Worm (Caenorhabditis elegans) whole organism, midembryonic: ENCODE measurements around the gene AH10.4.

Experiments used
- T22C8.4 ChIP-seq: fragments of 200-800 bp; sonication (Bioruptor generic); IDR thresholded peaks from 2 replicates; pipeline ENCODE4 v1.3.6; 2022; ENCODE audit warnings: missing genetic modification characterization, missing compliant biosample characterization
- cog-1 ChIP-seq: sonication (generic microtip); optimal IDR thresholded peaks from 2 replicates; lab custom pipeline; 2016; ENCODE audit warnings: missing genetic modification characterization, missing compliant biosample characterization
- flt-1 ChIP-seq: fragments of 200-800 bp; sonication (Bioruptor generic); IDR thresholded peaks from 2 replicates; pipeline ENCODE4 v1.3.6; 2022; ENCODE audit warnings: missing genetic modification characterization, missing compliant biosample characterization
- klf-2 ChIP-seq: fragments of 200-800 bp; sonication (Bioruptor generic); conservative IDR thresholded peaks from 2 replicates; pipeline ENCODE4 v1.3.6; 2022; ENCODE audit warnings: missing genetic modification reagents, missing genetic modification characterization, missing compliant biosample characterization
- med-1 ChIP-seq: sonication (generic microtip); optimal IDR thresholded peaks from 2 replicates; lab custom pipeline; 2017; ENCODE audit warnings: missing genetic modification characterization, mild to moderate bottlenecking, missing compliant biosample characterization, antibody characterized with exemption, missing genetic modification reagents; ENCODE audit not compliant: insufficient read depth
- tab-1 ChIP-seq: fragments of 200-800 bp; sonication (Bioruptor generic); IDR thresholded peaks from 2 replicates; pipeline ENCODE4 v1.3.6; 2022; ENCODE audit warnings: missing genetic modification characterization, missing compliant biosample characterization
- ztf-23 ChIP-seq: fragments of 200-800 bp; sonication (Bioruptor generic); IDR thresholded peaks from 2 replicates; pipeline ENCODE4 v1.3.6; 2022; ENCODE audit warnings: missing genetic modification reagents, missing genetic modification characterization, missing compliant biosample characterization
- ztf-29 ChIP-seq: fragments of 200-800 bp; sonication (Bioruptor generic); IDR thresholded peaks from 2 replicates; pipeline ENCODE4 v1.3.6; 2022; ENCODE audit warnings: missing genetic modification reagents, missing genetic modification characterization, missing compliant biosample characterization

- TF ChIP-seq klf-2 (GFP tag; lab: Robert Waterston, UW), result no peak
- TF ChIP-seq tab-1, result no peak
- TF ChIP-seq ztf-23 (GFP tag; lab: Robert Waterston, UW), result no peak
- TF ChIP-seq T22C8.4, result no peak
- TF ChIP-seq cog-1 (tag; lab: Kevin White, UChicago), result no peak
- TF ChIP-seq ztf-29, result no peak
- TF ChIP-seq med-1 (GFP tag; lab: Kevin White, UChicago), result no peak
- no peak for TF ChIP-seq flt-1 (GFP tag; lab: Robert Waterston, UW)
Observed at ce11 chrV:14090309-14090967, 47.2 kb downstream of the AH10.4 start, which contains the start of the genes D1086.5 and him-5.
